Worm (Caenorhabditis elegans) whole organism, mixed stage, embryonic: Measurements from ENCODE around the gene cox-17.

Experiments used
- M03D4.4 ChIP-seq: sonication (generic microtip); optimal IDR thresholded peaks from 2 replicates; lab custom pipeline; 2017; ENCODE audit warnings: mild to moderate bottlenecking, missing genetic modification characterization, missing compliant biosample characterization
- bed-3 ChIP-seq: fragments of 200-800 bp; sonication (Bioruptor generic); optimal IDR thresholded peaks from 3 replicates; lab custom pipeline; 2018; ENCODE audit warnings: mild to moderate bottlenecking, missing genetic modification characterization, moderate library complexity, missing compliant biosample characterization
- blmp-1 ChIP-seq: fragments of 150-350 bp; optimal IDR thresholded peaks from 2 replicates; lab custom pipeline; 2014; ENCODE audit warnings: missing biosample characterization, missing genetic modification characterization
- ceh-39 ChIP-seq: fragments of 150-350 bp; optimal IDR thresholded peaks from 2 replicates; lab custom pipeline; 2014; ENCODE audit warnings: missing biosample characterization, missing genetic modification characterization
- ceh-43 ChIP-seq: fragments of 200-800 bp; sonication (Bioruptor generic); optimal IDR thresholded peaks from 2 replicates; lab custom pipeline; 2018; ENCODE audit warnings: mild to moderate bottlenecking, missing genetic modification characterization, moderate library complexity, missing compliant biosample characterization
- ceh-83 ChIP-seq: fragments of 200-800 bp; sonication (Bioruptor generic); optimal IDR thresholded peaks from 2 replicates; lab custom pipeline; 2018; ENCODE audit warnings: mild to moderate bottlenecking, missing genetic modification characterization, missing compliant biosample characterization
- ces-1 ChIP-seq: fragments of 150-350 bp; optimal IDR thresholded peaks from 2 replicates; lab custom pipeline; 2014; ENCODE audit warnings: missing biosample characterization, missing genetic modification reagents, missing genetic modification characterization
- cnd-1 ChIP-seq: fragments of 200-800 bp; sonication (Bioruptor generic); optimal IDR thresholded peaks from 2 replicates; lab custom pipeline; 2018; ENCODE audit warnings: mild to moderate bottlenecking, missing genetic modification characterization, missing compliant biosample characterization
- drap-1 ChIP-seq: fragments of 200-800 bp; sonication (Bioruptor generic); optimal IDR thresholded peaks from 3 replicates; lab custom pipeline; 2018; ENCODE audit warnings: mild to moderate bottlenecking, missing genetic modification characterization, missing compliant biosample characterization
- elt-1 ChIP-seq: sonication (generic microtip); optimal IDR thresholded peaks from 2 replicates; lab custom pipeline; 2017; ENCODE audit warnings: missing genetic modification characterization, mild to moderate bottlenecking, missing compliant biosample characterization, antibody characterized with exemption, moderate library complexity, borderline replicate concordance; ENCODE audit not compliant: insufficient read depth
- elt-3 ChIP-seq: fragments of 150-350 bp; optimal IDR thresholded peaks from 2 replicates; lab custom pipeline; 2014; ENCODE audit warnings: missing biosample characterization, missing genetic modification characterization
- flh-1 ChIP-seq: fragments of 200-800 bp; sonication (Bioruptor generic); optimal IDR thresholded peaks from 2 replicates; lab custom pipeline; 2018; ENCODE audit warnings: mild to moderate bottlenecking, missing genetic modification characterization, moderate library complexity, missing compliant biosample characterization
- ham-2 ChIP-seq: fragments of 200-800 bp; sonication (Bioruptor generic); optimal IDR thresholded peaks from 2 replicates; lab custom pipeline; 2018; ENCODE audit warnings: mild to moderate bottlenecking, missing genetic modification characterization, missing compliant biosample characterization
- hlh-1 ChIP-seq: fragments of 150-350 bp; optimal IDR thresholded peaks from 2 replicates; lab custom pipeline; 2014; ENCODE audit warnings: missing biosample characterization, missing genetic modification reagents, missing genetic modification characterization
- lin-13 ChIP-seq: fragments of 150-350 bp; optimal IDR thresholded peaks from 2 replicates; lab custom pipeline; 2014; ENCODE audit warnings: missing biosample characterization, missing genetic modification characterization
- lin-32 ChIP-seq: fragments of 200-800 bp; sonication (Bioruptor generic); optimal IDR thresholded peaks from 2 replicates; lab custom pipeline; 2018; ENCODE audit warnings: mild to moderate bottlenecking, missing genetic modification characterization, missing compliant biosample characterization
- lsy-2 ChIP-seq: fragments of 150-350 bp; optimal IDR thresholded peaks from 2 replicates; lab custom pipeline; 2014; ENCODE audit warnings: missing biosample characterization, missing genetic modification characterization
- mab-5 ChIP-seq: fragments of 150-350 bp; optimal IDR thresholded peaks from 2 replicates; lab custom pipeline; 2014; ENCODE audit warnings: missing biosample characterization, missing genetic modification characterization
- mep-1 ChIP-seq: fragments of 150-350 bp; optimal IDR thresholded peaks from 2 replicates; lab custom pipeline; 2017; ENCODE audit warnings: missing biosample characterization, missing genetic modification reagents, missing genetic modification characterization, inconsistent platforms
- mls-2 ChIP-seq: sonication (generic microtip); optimal IDR thresholded peaks from 2 replicates; lab custom pipeline; 2016; ENCODE audit warnings: mild to moderate bottlenecking, missing genetic modification characterization, moderate library complexity, missing compliant biosample characterization
- nhr-12 ChIP-seq: fragments of 150-350 bp; optimal IDR thresholded peaks from 2 replicates; lab custom pipeline; 2014; ENCODE audit warnings: missing biosample characterization, missing genetic modification characterization
- nhr-2 ChIP-seq: fragments of 150-350 bp; optimal IDR thresholded peaks from 2 replicates; lab custom pipeline; 2014; ENCODE audit warnings: missing biosample characterization, missing genetic modification characterization
- nhr-237 ChIP-seq: fragments of 150-350 bp; optimal IDR thresholded peaks from 2 replicates; lab custom pipeline; 2014; ENCODE audit warnings: missing biosample characterization, missing genetic modification characterization
- nhr-28 ChIP-seq: fragments of 150-350 bp; optimal IDR thresholded peaks from 2 replicates; lab custom pipeline; 2014; ENCODE audit warnings: missing biosample characterization, missing genetic modification characterization
- nhr-76 ChIP-seq: sonication (generic microtip); optimal IDR thresholded peaks from 2 replicates; lab custom pipeline; 2017; ENCODE audit warnings: missing biosample characterization, missing genetic modification characterization
- pha-4 ChIP-seq: fragments of 150-350 bp; optimal IDR thresholded peaks from 2 replicates; lab custom pipeline; 2018; ENCODE audit warnings: missing biosample characterization, missing genetic modification reagents, missing genetic modification characterization
- sem-2 ChIP-seq: fragments of 200-800 bp; sonication (Bioruptor generic); optimal IDR thresholded peaks from 2 replicates; lab custom pipeline; 2018; ENCODE audit warnings: mild to moderate bottlenecking, missing genetic modification characterization, missing compliant biosample characterization
- snpc-4 ChIP-seq: fragments of 150-350 bp; optimal IDR thresholded peaks from 2 replicates; lab custom pipeline; 2014; ENCODE audit warnings: missing biosample characterization, missing genetic modification characterization
- sptf-1 ChIP-seq: sonication (generic microtip); optimal IDR thresholded peaks from 2 replicates; lab custom pipeline; 2017; ENCODE audit warnings: mild to moderate bottlenecking, missing genetic modification characterization, moderate library complexity, missing compliant biosample characterization
- tbx-8 ChIP-seq: fragments of 200-800 bp; sonication (Bioruptor generic); optimal IDR thresholded peaks from 2 replicates; lab custom pipeline; 2018; ENCODE audit warnings: mild to moderate bottlenecking, missing genetic modification characterization, moderate library complexity, missing compliant biosample characterization
- unc-120 ChIP-seq: sonication (generic microtip); optimal IDR thresholded peaks from 2 replicates; lab custom pipeline; 2017; ENCODE audit warnings: missing genetic modification characterization, missing compliant biosample characterization; ENCODE audit not compliant: poor library complexity, severe bottlenecking
- unc-39 ChIP-seq: fragments of 150-350 bp; optimal IDR thresholded peaks from 2 replicates; lab custom pipeline; 2014; ENCODE audit warnings: missing biosample characterization, missing genetic modification characterization
- unc-62 ChIP-seq: fragments of 150-350 bp; optimal IDR thresholded peaks from 2 replicates; lab custom pipeline; 2014; ENCODE audit warnings: missing biosample characterization, missing genetic modification reagents, missing genetic modification characterization
- zip-8 ChIP-seq: fragments of 150-350 bp; optimal IDR thresholded peaks from 2 replicates; lab custom pipeline; 2014; ENCODE audit warnings: missing biosample characterization, missing genetic modification characterization
- ztf-11 ChIP-seq: fragments of 150-350 bp; optimal IDR thresholded peaks from 2 replicates; lab custom pipeline; 2014; ENCODE audit warnings: missing biosample characterization, missing genetic modification characterization

cox-17 gene

DNA sequence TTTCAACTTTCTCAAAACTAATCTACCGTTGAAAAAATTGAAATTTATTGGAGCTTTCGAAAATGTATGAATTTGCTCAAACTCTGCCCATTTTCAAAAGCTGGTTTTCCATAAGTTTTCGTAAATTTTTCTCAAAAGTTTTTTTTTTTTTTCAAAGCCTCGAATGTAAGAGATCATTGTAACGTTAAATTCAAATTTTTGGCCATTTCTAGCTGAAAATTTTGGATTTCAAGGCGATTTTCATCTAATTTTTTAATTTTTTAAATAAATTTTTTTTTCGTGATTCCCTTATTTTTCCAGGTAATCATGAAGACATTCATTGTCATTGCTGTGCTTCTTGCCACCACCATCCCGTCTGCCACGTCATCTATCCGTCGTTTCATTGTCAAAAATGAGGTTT is 39.3 kb downstream of the cox-17 start, which contains the start of gene hpo-38:
TSS of gene hpo-38 (plus strand) at position 301 of the 400 bp plus-strand sequence.
- TF ChIP-seq lin-32 (GFP tag; lab: Kevin White, UChicago) = no peak
- TF ChIP-seq ham-2 (GFP tag; lab: Kevin White, UChicago) = no peak
- no peak for TF ChIP-seq M03D4.4 (tag; lab: Kevin White, UChicago)
- TF ChIP-seq drap-1 (GFP tag; lab: Kevin White, UChicago) = no peak
- TF ChIP-seq nhr-12 (tag; lab: Kevin White, UChicago) = no peak
- TF ChIP-seq unc-120 (tag; lab: Kevin White, UChicago) = no peak
- no peak for TF ChIP-seq ces-1 (GFP tag; lab: Kevin White, UChicago)
- TF ChIP-seq lin-13 (tag; lab: Kevin White, UChicago) = no peak
- TF ChIP-seq mab-5 = no peak
- no peak for TF ChIP-seq elt-1 (tag; lab: Kevin White, UChicago)

DNA sequence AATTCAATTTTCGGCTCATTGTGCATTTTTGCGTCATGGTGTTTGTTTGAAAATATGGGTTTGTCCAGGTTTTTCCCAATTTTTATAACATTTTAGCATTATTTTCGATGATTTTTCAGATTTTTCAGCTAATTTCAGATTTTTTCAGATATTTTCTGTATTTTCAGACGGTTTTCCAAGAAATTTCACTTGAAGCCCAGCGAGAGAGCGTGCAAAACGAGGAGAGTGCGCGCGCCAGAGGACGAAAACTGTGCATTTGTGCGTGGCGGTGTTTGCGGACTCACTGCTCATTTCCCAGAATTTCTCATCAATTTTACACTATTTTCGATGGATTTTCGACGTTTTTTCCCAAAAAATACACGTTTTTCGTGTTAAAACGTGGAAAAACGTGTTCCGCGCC is 44.3 kb downstream of the cox-17 start:
- TF ChIP-seq ham-2 (GFP tag; lab: Kevin White, UChicago) = no peak
- peak; percentile 76 for TF ChIP-seq ces-1 (GFP tag; lab: Kevin White, UChicago)
- no peak for TF ChIP-seq ztf-11 (tag; lab: Kevin White, UChicago)
- no peak for TF ChIP-seq nhr-12 (tag; lab: Kevin White, UChicago)
- no peak for TF ChIP-seq mab-5
- TF ChIP-seq tbx-8 (GFP tag; lab: Kevin White, UChicago) = no peak
- peak; percentile 44 for TF ChIP-seq unc-120 (tag; lab: Kevin White, UChicago)
- TF ChIP-seq snpc-4 = no peak
- peak; percentile 20 for TF ChIP-seq drap-1 (GFP tag; lab: Kevin White, UChicago)
- TF ChIP-seq unc-39 (tag; lab: Kevin White, UChicago) = no peak
- TF ChIP-seq nhr-2 = no peak
- TF ChIP-seq sptf-1 = peak; percentile 62
- no peak for TF ChIP-seq flh-1
- TF ChIP-seq elt-3 (tag; lab: Kevin White, UChicago) = no peak
- TF ChIP-seq unc-62 (GFP tag; lab: Kevin White, UChicago) = no peak
- TF ChIP-seq sem-2 (GFP tag; lab: Kevin White, UChicago) = no peak
- TF ChIP-seq mep-1 (tag; lab: Kevin White, UChicago) = no peak
- TF ChIP-seq bed-3 (GFP tag; lab: Kevin White, UChicago) = no peak
- TF ChIP-seq blmp-1 = no peak
- TF ChIP-seq nhr-28 (tag; lab: Kevin White, UChicago) = no peak
- no peak for TF ChIP-seq lin-32 (GFP tag; lab: Kevin White, UChicago)
- peak; percentile 35 for TF ChIP-seq M03D4.4 (tag; lab: Kevin White, UChicago)
- TF ChIP-seq cnd-1 (tag; lab: Kevin White, UChicago) = no peak
- no peak for TF ChIP-seq ceh-43 (GFP tag; lab: Kevin White, UChicago)
- peak; percentile 50 for TF ChIP-seq mls-2 (tag; lab: Kevin White, UChicago)
- TF ChIP-seq ceh-39 (tag; lab: Kevin White, UChicago) = peak; percentile 12
- TF ChIP-seq ceh-83 (GFP tag; lab: Kevin White, UChicago) = peak; percentile 29
- TF ChIP-seq nhr-237 (tag; lab: Kevin White, UChicago) = no peak
- no peak for TF ChIP-seq hlh-1 (tag; lab: Kevin White, UChicago)
- no peak for TF ChIP-seq lin-13 (tag; lab: Kevin White, UChicago)
- TF ChIP-seq nhr-76 (tag; lab: Kevin White, UChicago) = no peak
- peak; percentile 20 for TF ChIP-seq lsy-2
- no peak for TF ChIP-seq zip-8
- TF ChIP-seq pha-4 (tag; lab: Kevin White, UChicago) = no peak
- TF ChIP-seq elt-1 (tag; lab: Kevin White, UChicago) = no peak
- TF ChIP-seq, all 35 proteins: peak for 9

DNA sequence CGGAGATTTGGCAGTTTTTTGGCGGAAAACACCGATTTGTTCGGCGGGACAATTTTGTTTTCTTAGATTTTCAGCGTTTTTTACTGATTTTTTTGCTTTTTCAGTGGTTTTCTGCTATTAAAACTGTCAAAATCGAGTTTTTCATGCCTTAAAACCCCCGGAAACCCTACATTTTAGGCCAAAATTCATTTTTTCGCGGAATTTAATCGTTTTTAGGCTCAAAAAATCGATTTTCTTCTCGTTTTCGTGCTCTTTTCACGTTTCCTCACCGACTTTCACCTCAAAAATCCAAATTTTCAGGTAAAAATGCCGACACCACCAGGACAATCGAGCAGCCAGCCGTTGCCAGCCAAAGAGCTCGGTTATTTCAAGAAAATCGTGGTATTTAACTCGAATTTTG is 44.8 kb downstream of the cox-17 start, which contains the start of gene hpo-29:
TSS of gene hpo-29 (plus strand) at position 301 of the 400 bp plus-strand sequence.
- no peak for TF ChIP-seq unc-120 (tag; lab: Kevin White, UChicago)
- no peak for TF ChIP-seq M03D4.4 (tag; lab: Kevin White, UChicago)
